Worm (Caenorhabditis elegans) whole organism, L1 larva: ENCODE measurements around the gene gadr-3.

ENCODE experiments used
- elt-2 ChIP-seq: sonication (generic microtip); optimal IDR thresholded peaks from 2 replicates; lab custom pipeline; 2016; ENCODE audit warnings: missing genetic modification characterization, mild to moderate bottlenecking, inconsistent platforms, missing compliant biosample characterization, missing genetic modification reagents
- fkh-10 ChIP-seq: sonication (generic microtip); optimal IDR thresholded peaks from 2 replicates; lab custom pipeline; 2017; ENCODE audit warnings: missing biosample characterization, missing genetic modification reagents, missing genetic modification characterization
- mdl-1 ChIP-seq, 2 experiments: fragments of 150-350 bp; optimal IDR thresholded peaks; 2 replicates each; lab custom pipeline; 2014 to 2017; ENCODE audit warnings: missing biosample characterization in 2 of 2, missing genetic modification characterization in 2 of 2, inconsistent platforms in 1 of 2
- nhr-12 ChIP-seq: sonication (generic microtip); optimal IDR thresholded peaks from 2 replicates; lab custom pipeline; 2017; ENCODE audit warnings: missing biosample characterization, missing genetic modification characterization
- nhr-76 ChIP-seq: sonication (generic microtip); optimal IDR thresholded peaks from 2 replicates; lab custom pipeline; 2017; ENCODE audit warnings: missing biosample characterization, missing genetic modification characterization
- snpc-4 ChIP-seq: fragments of 150-350 bp; optimal IDR thresholded peaks from 2 replicates; lab custom pipeline; 2014; ENCODE audit warnings: missing biosample characterization, missing genetic modification characterization
- tlp-1 ChIP-seq: fragments of 150-350 bp; optimal IDR thresholded peaks from 2 replicates; lab custom pipeline; 2014; ENCODE audit warnings: missing biosample characterization, missing genetic modification characterization
- unc-62 ChIP-seq: fragments of 150-350 bp; optimal IDR thresholded peaks from 2 replicates; lab custom pipeline; 2014; ENCODE audit warnings: missing biosample characterization, missing genetic modification reagents, missing genetic modification characterization

DNA sequence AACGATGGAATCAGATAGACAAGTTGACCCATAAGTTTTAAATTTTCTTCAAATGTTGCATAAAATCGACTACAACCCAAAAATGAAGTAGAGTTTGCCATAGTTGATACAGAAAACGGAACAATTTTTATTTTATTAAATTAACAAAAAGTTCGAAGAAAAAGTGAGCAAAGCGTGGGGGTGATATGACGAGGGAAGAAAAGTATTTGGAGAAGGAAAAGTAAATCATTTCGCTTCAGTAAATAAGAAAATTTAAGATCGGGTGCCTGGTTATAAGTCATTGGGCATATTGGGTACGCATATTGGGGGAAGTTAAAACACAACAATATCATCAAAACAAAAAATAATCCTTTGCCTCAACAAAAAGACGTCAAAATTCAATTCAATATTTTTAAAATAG is 19.9 kb downstream of the gadr-3 start, which contains the start of gene srg-6:
- TF ChIP-seq mdl-1 (tag; optimal IDR thresholded peaks at IDR 0.05; lab: Kevin White, UChicago) (no peak), nhr-12 (tag; lab: Kevin White, UChicago) (no peak), tlp-1 (tag; lab: Kevin White, UChicago) (no peak), unc-62 (no peak), elt-2 (tag; lab: Kevin White, UChicago) (no peak), snpc-4 (tag; lab: Kevin White, UChicago) (no peak), nhr-76 (no peak), fkh-10 (GFP tag; lab: Kevin White, UChicago) (no peak)
